Fruit fly (Drosophila melanogaster) whole organism, embryonic: ENCODE results near the gene HDAC3.

ENCODE experiments used
- Bgb ChIP-seq: fragments of 200-800 bp; sonication (Bioruptor generic); IDR thresholded peaks from 2 replicates; pipeline ENCODE4 v1.3.6; 2022; ENCODE audit warnings: missing biosample characterization, missing genetic modification characterization; ENCODE audit not compliant: partially characterized antibody
- CG11504 ChIP-seq: fragments of 200-800 bp; sonication (Bioruptor generic); optimal IDR thresholded peaks from 3 replicates; lab custom pipeline; 2019; ENCODE audit warnings: missing biosample characterization, mild to moderate bottlenecking, missing genetic modification characterization, moderate library complexity
- CG11560 ChIP-seq: fragments of 200-800 bp; sonication (Bioruptor generic); IDR thresholded peaks from 3 replicates; pipeline ENCODE4 v1.3.6; 2022; ENCODE audit warnings: missing biosample characterization, missing genetic modification characterization
- CG11696 ChIP-seq: fragments of 200-800 bp; sonication (Bioruptor generic); IDR thresholded peaks from 2 replicates; pipeline ENCODE4 v1.3.6; 2022; ENCODE audit warnings: missing biosample characterization, missing genetic modification characterization
- CG12219 ChIP-seq: fragments of 200-800 bp; sonication (Bioruptor generic); optimal IDR thresholded peaks from 3 replicates; lab custom pipeline; 2018; ENCODE audit warnings: missing biosample characterization, mild to moderate bottlenecking, missing genetic modification characterization
- CG15514 ChIP-seq: fragments of 200-800 bp; sonication (Bioruptor generic); optimal IDR thresholded peaks from 3 replicates; lab custom pipeline; 2017; ENCODE audit warnings: missing biosample characterization, missing genetic modification characterization, mild to moderate bottlenecking, moderate library complexity, missing genetic modification reagents
- CG1792 ChIP-seq: fragments of 200-800 bp; sonication (Bioruptor generic); optimal IDR thresholded peaks from 2 replicates; lab custom pipeline; 2016; ENCODE audit warnings: missing biosample characterization, missing genetic modification characterization
- CG30431 ChIP-seq: fragments of 200-800 bp; sonication (Bioruptor generic); optimal IDR thresholded peaks from 2 replicates; lab custom pipeline; 2017; ENCODE audit warnings: missing biosample characterization, missing genetic modification characterization
- CG3065 ChIP-seq: fragments of 200-800 bp; sonication (Bioruptor generic); optimal IDR thresholded peaks from 2 replicates; lab custom pipeline; 2016; ENCODE audit warnings: missing biosample characterization, missing genetic modification characterization
- CG32772 ChIP-seq: fragments of 200-800 bp; sonication (Bioruptor generic); IDR thresholded peaks from 2 replicates; pipeline ENCODE4 v1.3.6; 2022; ENCODE audit warnings: missing biosample characterization, missing genetic modification characterization
- CG3281 ChIP-seq: fragments of 200-800 bp; sonication (Bioruptor generic); optimal IDR thresholded peaks from 3 replicates; lab custom pipeline; 2017; ENCODE audit warnings: missing biosample characterization, mild to moderate bottlenecking, missing genetic modification characterization
- CG34224 ChIP-seq: fragments of 200-800 bp; sonication (Bioruptor generic); IDR thresholded peaks from 3 replicates; pipeline ENCODE4 v1.3.6; 2022; ENCODE audit warnings: missing biosample characterization, missing genetic modification characterization; ENCODE audit not compliant: partially characterized antibody
- CG34376 ChIP-seq: fragments of 200-800 bp; sonication (Bioruptor generic); optimal IDR thresholded peaks from 2 replicates; lab custom pipeline; 2018; ENCODE audit warnings: missing biosample characterization, mild to moderate bottlenecking, missing genetic modification characterization
- CG3847 ChIP-seq: fragments of 200-800 bp; sonication (Bioruptor generic); IDR thresholded peaks from 2 replicates; pipeline ENCODE4 v1.3.6; 2022; ENCODE audit warnings: missing biosample characterization, missing genetic modification characterization
- CG4424 ChIP-seq: fragments of 200-800 bp; sonication (Bioruptor generic); optimal IDR thresholded peaks from 3 replicates; lab custom pipeline; 2016; ENCODE audit warnings: missing biosample characterization, missing genetic modification characterization
- CG5953 ChIP-seq: fragments of 200-800 bp; sonication (Bioruptor generic); IDR thresholded peaks from 2 replicates; pipeline ENCODE4 v1.3.6; 2022; ENCODE audit warnings: missing biosample characterization, missing genetic modification characterization
- CG6254 ChIP-seq: fragments of 200-800 bp; sonication (Bioruptor generic); optimal IDR thresholded peaks from 3 replicates; lab custom pipeline; 2017; ENCODE audit warnings: mild to moderate bottlenecking, missing biosample characterization, missing genetic modification reagents, missing genetic modification characterization
- CG6854 ChIP-seq: fragments of 200-800 bp; sonication (Bioruptor generic); optimal IDR thresholded peaks from 3 replicates; lab custom pipeline; 2017; ENCODE audit warnings: missing biosample characterization, mild to moderate bottlenecking, missing genetic modification characterization
- CG8765 ChIP-seq: fragments of 200-800 bp; sonication (Bioruptor generic); IDR thresholded peaks from 2 replicates; pipeline ENCODE4 v1.3.6; 2022; ENCODE audit warnings: missing biosample characterization, missing genetic modification characterization
- CTCF ChIP-seq: fragments of 200-800 bp; sonication (Bioruptor generic); optimal IDR thresholded peaks from 2 replicates; lab custom pipeline; 2017; ENCODE audit warnings: missing biosample characterization, mild to moderate bottlenecking, missing genetic modification characterization, moderate library complexity
- CoRest ChIP-seq: fragments of 200-800 bp; sonication (Bioruptor generic); optimal IDR thresholded peaks from 3 replicates; lab custom pipeline; 2018; ENCODE audit warnings: missing biosample characterization, mild to moderate bottlenecking, missing genetic modification characterization, moderate library complexity
- CrebB ChIP-seq: fragments of 200-800 bp; sonication (Bioruptor generic); optimal IDR thresholded peaks from 3 replicates; lab custom pipeline; 2018; ENCODE audit warnings: missing biosample characterization, mild to moderate bottlenecking, missing genetic modification characterization
- Dek ChIP-seq: fragments of 200-800 bp; sonication (Bioruptor generic); optimal IDR thresholded peaks from 3 replicates; lab custom pipeline; 2019; ENCODE audit warnings: missing biosample characterization, mild to moderate bottlenecking, missing genetic modification characterization, moderate library complexity
- Fer2 ChIP-seq: fragments of 200-800 bp; sonication (Bioruptor generic); optimal IDR thresholded peaks from 2 replicates; lab custom pipeline; 2018; ENCODE audit warnings: missing biosample characterization, mild to moderate bottlenecking, missing genetic modification characterization, moderate library complexity
- Fer3 ChIP-seq: fragments of 200-800 bp; sonication (Bioruptor generic); optimal IDR thresholded peaks from 2 replicates; lab custom pipeline; 2018; ENCODE audit warnings: missing biosample characterization, mild to moderate bottlenecking, missing genetic modification characterization, moderate library complexity
- Hey ChIP-seq: fragments of 200-800 bp; sonication (Bioruptor generic); optimal IDR thresholded peaks from 3 replicates; lab custom pipeline; 2018; ENCODE audit warnings: missing biosample characterization, mild to moderate bottlenecking, missing genetic modification characterization
- HmgD ChIP-seq: fragments of 200-800 bp; sonication (Bioruptor generic); optimal IDR thresholded peaks from 3 replicates; lab custom pipeline; 2016; ENCODE audit warnings: missing biosample characterization, missing genetic modification characterization
- HmgZ ChIP-seq: fragments of 200-800 bp; sonication (Bioruptor generic); optimal IDR thresholded peaks from 2 replicates; lab custom pipeline; 2018; ENCODE audit warnings: missing biosample characterization, mild to moderate bottlenecking, missing genetic modification characterization
- Hmr ChIP-seq: fragments of 200-800 bp; sonication (Bioruptor generic); optimal IDR thresholded peaks from 3 replicates; lab custom pipeline; 2017; ENCODE audit warnings: mild to moderate bottlenecking, missing biosample characterization, missing genetic modification reagents, missing genetic modification characterization
- Hr3 ChIP-seq: fragments of 200-800 bp; sonication (Bioruptor generic); optimal IDR thresholded peaks from 3 replicates; lab custom pipeline; 2016; ENCODE audit warnings: missing biosample characterization, missing genetic modification characterization
- Mrtf ChIP-seq: fragments of 200-800 bp; sonication (Bioruptor generic); IDR thresholded peaks from 3 replicates; pipeline ENCODE4 v1.3.6; 2022; ENCODE audit warnings: missing biosample characterization, missing genetic modification characterization
- Myb ChIP-seq: fragments of 200-800 bp; sonication (Bioruptor generic); optimal IDR thresholded peaks from 2 replicates; lab custom pipeline; 2016; ENCODE audit warnings: missing biosample characterization, missing genetic modification characterization
- NFAT ChIP-seq: fragments of 200-800 bp; sonication (Bioruptor generic); IDR thresholded peaks from 2 replicates; pipeline ENCODE4 v1.3.6; 2022; ENCODE audit warnings: missing biosample characterization, missing genetic modification characterization
- Neu2 ChIP-seq: fragments of 200-800 bp; sonication (Bioruptor generic); optimal IDR thresholded peaks from 3 replicates; lab custom pipeline; 2016; ENCODE audit warnings: missing biosample characterization, missing genetic modification characterization, borderline replicate concordance
- Sox100B ChIP-seq: fragments of 200-800 bp; sonication (Bioruptor generic); optimal IDR thresholded peaks from 3 replicates; lab custom pipeline; 2018; ENCODE audit warnings: missing biosample characterization, mild to moderate bottlenecking, missing genetic modification characterization
- Taf1 ChIP-seq: fragments of 200-800 bp; sonication (Bioruptor generic); IDR thresholded peaks from 2 replicates; pipeline ENCODE4 v1.3.6; 2022; ENCODE audit warnings: missing biosample characterization, missing genetic modification characterization
- ab ChIP-seq: fragments of 200-800 bp; sonication (Bioruptor generic); optimal IDR thresholded peaks from 2 replicates; lab custom pipeline; 2016; ENCODE audit warnings: missing biosample characterization, missing genetic modification characterization
- amos ChIP-seq: fragments of 200-800 bp; sonication (Bioruptor generic); IDR thresholded peaks from 2 replicates; pipeline ENCODE4 v1.3.6; 2022; ENCODE audit warnings: missing biosample characterization, missing genetic modification characterization; ENCODE audit not compliant: partially characterized antibody
- bigmax ChIP-seq: fragments of 200-800 bp; sonication (Bioruptor generic); optimal IDR thresholded peaks from 2 replicates; lab custom pipeline; 2018; ENCODE audit warnings: missing biosample characterization, mild to moderate bottlenecking, missing genetic modification characterization
- chif ChIP-seq, 2 experiments: fragments of 200-800 bp; sonication (Bioruptor generic); optimal IDR thresholded peaks; 3 replicates each; lab custom pipeline; 2016; ENCODE audit warnings: missing biosample characterization in 2 of 2, missing genetic modification characterization in 2 of 2
- crol ChIP-seq: fragments of 200-800 bp; sonication (Bioruptor generic); IDR thresholded peaks from 2 replicates; pipeline ENCODE4 v1.3.6; 2022; ENCODE audit warnings: missing biosample characterization, missing genetic modification characterization
- dm ChIP-seq: fragments of 200-800 bp; sonication (Bioruptor generic); optimal IDR thresholded peaks from 3 replicates; lab custom pipeline; 2016; ENCODE audit warnings: missing biosample characterization, missing genetic modification characterization
- dpn ChIP-seq, 2 experiments: fragments of 200-800 bp; sonication (Bioruptor generic); optimal IDR thresholded peaks; 3 replicates each; lab custom pipeline; 2016; ENCODE audit warnings: missing biosample characterization in 2 of 2, missing genetic modification characterization in 2 of 2
- ewg ChIP-seq: fragments of 200-800 bp; sonication (Bioruptor generic); optimal IDR thresholded peaks from 3 replicates; lab custom pipeline; 2017; ENCODE audit warnings: mild to moderate bottlenecking, missing biosample characterization, missing genetic modification reagents, missing genetic modification characterization
- fd102C ChIP-seq: fragments of 200-800 bp; sonication (Bioruptor generic); optimal IDR thresholded peaks from 2 replicates; lab custom pipeline; 2018; ENCODE audit warnings: missing biosample characterization, mild to moderate bottlenecking, missing genetic modification characterization, moderate library complexity
- gem ChIP-seq: fragments of 200-800 bp; sonication (Bioruptor generic); optimal IDR thresholded peaks from 2 replicates; lab custom pipeline; 2019; ENCODE audit warnings: missing biosample characterization, mild to moderate bottlenecking, missing genetic modification characterization, moderate library complexity
- gro ChIP-seq: fragments of 200-800 bp; sonication (Bioruptor generic); optimal IDR thresholded peaks from 2 replicates; lab custom pipeline; 2016; ENCODE audit warnings: missing biosample characterization, missing genetic modification characterization
- onecut ChIP-seq: fragments of 200-800 bp; sonication (Bioruptor generic); IDR thresholded peaks from 2 replicates; pipeline ENCODE4 v1.3.6; 2022; ENCODE audit warnings: missing biosample characterization, missing genetic modification characterization
- ro ChIP-seq: fragments of 200-800 bp; sonication (Bioruptor generic); IDR thresholded peaks from 2 replicates; pipeline ENCODE4 v1.3.6; 2022; ENCODE audit warnings: missing biosample characterization, missing genetic modification characterization
- usp ChIP-seq: fragments of >200 bp; optimal IDR thresholded peaks from 2 replicates; lab custom pipeline; 2017; ENCODE audit warnings: missing biosample characterization, missing genetic modification characterization
- vfl ChIP-seq: fragments of 200-800 bp; sonication (Bioruptor generic); optimal IDR thresholded peaks from 2 replicates; lab custom pipeline; 2016; ENCODE audit warnings: missing biosample characterization, missing genetic modification characterization
- zen2 ChIP-seq: fragments of 200-800 bp; sonication (Bioruptor generic); IDR thresholded peaks from 3 replicates; pipeline ENCODE4 v1.3.6; 2022; ENCODE audit warnings: missing biosample characterization, missing genetic modification characterization; ENCODE audit not compliant: partially characterized antibody

Gene HDAC3

dm6 chr3R:5474551-5474950, at the start of gene HDAC3, which contains the start of the genes CG45100 and Hcs (continued):
- TF ChIP-seq Neu2, result no peak
- TF ChIP-seq Taf1 (GFP tag; lab: Robert Waterston, UW), result no peak
- TF ChIP-seq fd102C (GFP tag; lab: Kevin White, UChicago), result no peak
- TF ChIP-seq amos (GFP tag; lab: Robert Waterston, UW), result peak; percentile 86
- TF ChIP-seq CG3065 (GFP tag; lab: Kevin White, UChicago), result no peak
- TF ChIP-seq Sox100B (GFP tag; lab: Kevin White, UChicago), result no peak
- TF ChIP-seq Fer2 (tag; lab: Kevin White, UChicago), result no peak
- TF ChIP-seq CG6854 (GFP tag; lab: Kevin White, UChicago), result no peak
- TF ChIP-seq usp, result no peak
- 0 out of 2 replicates have a peak, but pooled peaks have one; percentile 19 for TF ChIP-seq CG32772
- no peak for TF ChIP-seq ab (GFP tag; lab: Kevin White, UChicago)
- no peak for TF ChIP-seq crol
- TF ChIP-seq zen2 (GFP tag; lab: Robert Waterston, UW), result peak; percentile 58; the same call in 1 of the 3 replicates
- TF ChIP-seq gem (tag; lab: Kevin White, UChicago), result no peak
- no peak for TF ChIP-seq CG12219 (GFP tag; lab: Kevin White, UChicago)
- peak; percentile 47 for TF ChIP-seq Hr3 (GFP tag; lab: Kevin White, UChicago)
- TF ChIP-seq dm (GFP tag; lab: Kevin White, UChicago), result peak; percentile 72
- peak; percentile 26 for TF ChIP-seq CG4424
- TF ChIP-seq ewg (GFP tag; lab: Kevin White, UChicago), result peak; percentile 71
- TF ChIP-seq CrebB (tag; lab: Kevin White, UChicago), result no peak
- no peak for TF ChIP-seq CG11696 (GFP tag; lab: Robert Waterston, UW)
- no peak for TF ChIP-seq CG1792 (GFP tag; lab: Kevin White, UChicago)
- TF ChIP-seq CG3847, result peak; percentile 50; the same call in 1 of the 2 replicates
- TF ChIP-seq bigmax (GFP tag; lab: Kevin White, UChicago), result no peak
- peak; percentile 37 to 52 for TF ChIP-seq dpn (GFP tag; optimal IDR thresholded peaks at IDR 0.05; lab: Kevin White, UChicago)
- no peak for TF ChIP-seq CG11560 (tag; lab: Robert Waterston, UW)
- TF ChIP-seq CG8765 (GFP tag; lab: Robert Waterston, UW), result no peak
- TF ChIP-seq CG15514 (GFP tag; lab: Kevin White, UChicago), result peak; percentile 45
- TF ChIP-seq HmgZ, result peak; percentile 39
- no peak for TF ChIP-seq CG3281 (GFP tag; lab: Kevin White, UChicago)
- no peak for TF ChIP-seq CoRest (tag; lab: Kevin White, UChicago)
- peak; percentile 61 for TF ChIP-seq vfl
- no peak for TF ChIP-seq CG11504 (tag; lab: Kevin White, UChicago)
- TF ChIP-seq CG6254, result no peak
- TF ChIP-seq Bgb, result peak; percentile 87
- no peak for TF ChIP-seq Fer3 (tag; lab: Kevin White, UChicago)
- peak; percentile 59 for TF ChIP-seq CG34376 (GFP tag; lab: Kevin White, UChicago)
- peak in 1 of 2 experiments; percentile 34 for TF ChIP-seq chif (GFP tag; optimal IDR thresholded peaks at IDR 0.05; lab: Kevin White, UChicago)
- TF ChIP-seq CG5953 (GFP tag; lab: Robert Waterston, UW), result no peak
- TF ChIP-seq CG30431, result no peak
- TF ChIP-seq ro (GFP tag; lab: Robert Waterston, UW), result no peak
- no peak for TF ChIP-seq Hey (tag; lab: Kevin White, UChicago)
- TF ChIP-seq Myb (GFP tag; lab: Kevin White, UChicago), result peak; percentile 43
- no peak for TF ChIP-seq gro (GFP tag; lab: Kevin White, UChicago)
- peak; percentile 56; the same call in 1 of the 2 replicates for TF ChIP-seq NFAT (GFP tag; lab: Robert Waterston, UW)
- peak; percentile 76 for TF ChIP-seq CG34224
- TF ChIP-seq Mrtf (GFP tag; lab: Robert Waterston, UW), result no peak
- peak; percentile 24 for TF ChIP-seq HmgD (GFP tag; lab: Kevin White, UChicago)
- TF ChIP-seq CTCF (GFP tag; lab: Kevin White, UChicago), result no peak
- no peak for TF ChIP-seq Dek
- TF ChIP-seq Hmr (GFP tag; lab: Kevin White, UChicago), result no peak
- TF ChIP-seq onecut (GFP tag; lab: Robert Waterston, UW), result no peak
